Fruit fly (Drosophila melanogaster) whole organism, pupa: ENCODE results near the gene NHP2.

Experiments used
- CG10348 ChIP-seq: fragments of 200-800 bp; sonication (Bioruptor generic); IDR thresholded peaks from 2 replicates; pipeline ENCODE4 v1.3.6; 2022; ENCODE audit warnings: missing biosample characterization, missing genetic modification characterization
- CG12605 ChIP-seq: fragments of 200-800 bp; sonication (Bioruptor generic); IDR thresholded peaks from 2 replicates; pipeline ENCODE4 v1.3.6; 2022; ENCODE audit warnings: missing biosample characterization, missing genetic modification characterization
- CG13204 ChIP-seq: fragments of 200-800 bp; sonication (Bioruptor generic); optimal IDR thresholded peaks from 2 replicates; lab custom pipeline; 2018; ENCODE audit warnings: missing biosample characterization, mild to moderate bottlenecking, missing genetic modification characterization, moderate library complexity
- CG14655 ChIP-seq: fragments of 200-800 bp; sonication (Bioruptor generic); optimal IDR thresholded peaks from 3 replicates; lab custom pipeline; 2017; ENCODE audit warnings: mild to moderate bottlenecking, missing biosample characterization, missing genetic modification reagents, missing genetic modification characterization
- CG15710 ChIP-seq: fragments of 200-800 bp; sonication (Bioruptor generic); optimal IDR thresholded peaks from 2 replicates; lab custom pipeline; 2018; ENCODE audit warnings: missing biosample characterization, mild to moderate bottlenecking, missing genetic modification characterization, moderate library complexity
- CG17806 ChIP-seq: fragments of 200-800 bp; sonication (Bioruptor generic); optimal IDR thresholded peaks from 2 replicates; lab custom pipeline; 2018; ENCODE audit warnings: missing biosample characterization, mild to moderate bottlenecking, missing genetic modification characterization, moderate library complexity
- CG32121 ChIP-seq: fragments of 200-800 bp; sonication (Bioruptor generic); IDR thresholded peaks from 2 replicates; pipeline ENCODE4 v1.3.6; 2022; ENCODE audit warnings: missing biosample characterization, missing genetic modification characterization
- CG34367 ChIP-seq: fragments of 200-800 bp; sonication (Bioruptor generic); optimal IDR thresholded peaks from 2 replicates; lab custom pipeline; 2018; ENCODE audit warnings: missing biosample characterization, mild to moderate bottlenecking, missing genetic modification characterization
- CG4496 ChIP-seq: fragments of 200-800 bp; sonication (Bioruptor generic); IDR thresholded peaks from 3 replicates; pipeline ENCODE4 v1.3.6; 2022; ENCODE audit warnings: missing biosample characterization, missing genetic modification characterization
- CG8159 ChIP-seq: fragments of 200-800 bp; sonication (Bioruptor generic); optimal IDR thresholded peaks from 3 replicates; lab custom pipeline; 2018; ENCODE audit warnings: missing biosample characterization, mild to moderate bottlenecking, missing genetic modification characterization, moderate library complexity
- CG8301 ChIP-seq: fragments of 200-800 bp; sonication (Bioruptor generic); optimal IDR thresholded peaks from 2 replicates; lab custom pipeline; 2018; ENCODE audit warnings: missing biosample characterization, mild to moderate bottlenecking, missing genetic modification characterization
- CG9948 ChIP-seq: fragments of 200-800 bp; sonication (Bioruptor generic); optimal IDR thresholded peaks from 2 replicates; lab custom pipeline; 2018; ENCODE audit warnings: missing biosample characterization, mild to moderate bottlenecking, missing genetic modification characterization, moderate library complexity
- D1 ChIP-seq: fragments of 200-800 bp; sonication (Bioruptor generic); optimal IDR thresholded peaks from 2 replicates; lab custom pipeline; 2018; ENCODE audit warnings: missing biosample characterization, mild to moderate bottlenecking, missing genetic modification characterization, moderate library complexity
- EcR ChIP-seq: fragments of 200-800 bp; sonication (Bioruptor generic); optimal IDR thresholded peaks from 3 replicates; lab custom pipeline; 2019; ENCODE audit warnings: missing biosample characterization, missing genetic modification characterization, mild to moderate bottlenecking, moderate library complexity, missing genetic modification reagents
- Ets98B ChIP-seq: fragments of 200-800 bp; sonication (Bioruptor generic); IDR thresholded peaks from 2 replicates; pipeline ENCODE4 v1.3.6; 2022; ENCODE audit warnings: missing biosample characterization, missing genetic modification characterization
- Pif1A ChIP-seq: fragments of 200-800 bp; sonication (Bioruptor generic); optimal IDR thresholded peaks from 3 replicates; lab custom pipeline; 2016; ENCODE audit warnings: missing biosample characterization, missing genetic modification characterization
- Pif1B ChIP-seq: fragments of 200-800 bp; sonication (Bioruptor generic); optimal IDR thresholded peaks from 3 replicates; lab custom pipeline; 2016; ENCODE audit warnings: missing biosample characterization, missing genetic modification characterization
- Snoo ChIP-seq: fragments of 200-800 bp; sonication (Bioruptor generic); optimal IDR thresholded peaks from 3 replicates; lab custom pipeline; 2017; ENCODE audit warnings: missing biosample characterization, mild to moderate bottlenecking, missing genetic modification characterization, inconsistent platforms
- fd96Ca ChIP-seq: fragments of 200-800 bp; sonication (Bioruptor generic); IDR thresholded peaks from 3 replicates; pipeline ENCODE4 v1.3.6; 2022; ENCODE audit warnings: missing biosample characterization, missing genetic modification characterization
- gl ChIP-seq: fragments of 200-800 bp; sonication (Bioruptor generic); optimal IDR thresholded peaks from 2 replicates; lab custom pipeline; 2018; ENCODE audit warnings: missing biosample characterization, mild to moderate bottlenecking, missing genetic modification characterization
- rn ChIP-seq: fragments of 200-800 bp; sonication (Bioruptor generic); IDR thresholded peaks from 2 replicates; pipeline ENCODE4 v1.3.6; 2022; ENCODE audit warnings: missing biosample characterization, missing genetic modification characterization

The NHP2 gene

DNA sequence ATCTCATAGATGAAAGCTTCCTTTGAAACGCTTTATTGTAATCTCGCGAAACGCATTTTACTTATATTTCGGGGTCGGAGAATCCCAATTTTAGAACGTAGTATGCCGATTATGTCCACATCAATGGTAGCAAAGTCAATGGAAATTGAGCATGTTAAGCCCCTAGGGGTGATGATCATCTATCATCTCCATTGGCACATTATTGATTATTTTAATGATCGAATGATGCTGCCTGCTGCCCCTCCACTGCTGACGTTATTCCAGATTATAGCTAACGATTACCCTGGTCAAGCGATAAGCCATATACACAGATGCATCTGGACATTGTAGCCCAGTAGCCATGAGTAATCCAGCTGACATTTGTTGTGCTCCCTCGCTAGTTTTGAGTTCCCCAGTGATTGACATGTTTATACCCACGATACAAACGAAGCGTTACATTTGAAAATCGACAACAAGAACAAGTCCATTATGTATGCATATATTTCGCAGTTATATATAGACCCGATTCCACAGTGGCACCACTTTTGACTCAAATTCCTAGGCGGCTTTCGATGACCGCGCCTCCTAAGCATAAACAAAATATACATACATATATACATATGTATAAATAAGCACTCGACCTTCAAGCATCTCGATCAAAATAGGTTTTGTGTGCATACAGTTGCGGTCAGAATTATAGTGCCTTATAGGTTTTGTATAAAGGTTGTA lies 17.6 kb downstream of the NHP2 start:
- TF ChIP-seq CG10348 (GFP tag; lab: Robert Waterston, UW) (no peak), Pif1A (GFP tag; lab: Kevin White, UChicago) (no peak), CG8301 (tag; lab: Kevin White, UChicago) (no peak), CG8159 (no peak), CG14655 (GFP tag; lab: Kevin White, UChicago) (no peak), EcR (GFP tag; lab: Kevin White, UChicago) (no peak), CG34367 (tag; lab: Kevin White, UChicago) (no peak), gl (tag; lab: Kevin White, UChicago) (no peak), fd96Ca (GFP tag; lab: Robert Waterston, UW) (no peak), CG32121 (GFP tag; lab: Robert Waterston, UW) (no peak), CG9948 (tag; lab: Kevin White, UChicago) (no peak), CG13204 (GFP tag; lab: Kevin White, UChicago) (no peak), CG17806 (tag; lab: Kevin White, UChicago) (no peak), rn (GFP tag; lab: Robert Waterston, UW) (no peak), D1 (tag; lab: Kevin White, UChicago) (no peak), CG15710 (tag; lab: Kevin White, UChicago) (no peak), Pif1B (GFP tag; lab: Kevin White, UChicago) (no peak)

DNA sequence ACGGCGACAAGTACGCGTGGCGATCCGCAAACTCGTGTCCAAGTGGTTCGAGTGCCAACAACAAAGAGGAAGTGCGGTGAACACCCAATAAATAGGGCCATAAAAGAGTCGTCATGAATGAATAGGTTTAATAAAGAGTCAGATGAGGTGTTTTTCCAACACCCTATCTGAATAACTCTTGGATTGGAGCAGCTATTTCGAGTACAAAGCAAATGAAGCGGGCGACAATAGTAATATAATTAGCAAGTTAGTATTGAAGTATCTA lies 18.7 kb downstream of the NHP2 start:
- TF ChIP-seq CG9948 (tag; lab: Kevin White, UChicago) (no peak), CG17806 (tag; lab: Kevin White, UChicago) (no peak), CG34367 (tag; lab: Kevin White, UChicago) (no peak), fd96Ca (GFP tag; lab: Robert Waterston, UW) (no peak), CG8301 (tag; lab: Kevin White, UChicago) (no peak), rn (GFP tag; lab: Robert Waterston, UW) (no peak), CG12605 (no peak), Ets98B (GFP tag; lab: Robert Waterston, UW) (no peak), CG8159 (no peak), CG13204 (GFP tag; lab: Kevin White, UChicago) (no peak), CG32121 (GFP tag; lab: Robert Waterston, UW) (no peak), EcR (GFP tag; lab: Kevin White, UChicago) (no peak), CG4496 (GFP tag; lab: Robert Waterston, UW) (no peak), Pif1B (GFP tag; lab: Kevin White, UChicago) (no peak), Pif1A (GFP tag; lab: Kevin White, UChicago) (no peak), Snoo (tag; lab: Kevin White, UChicago) (no peak), CG15710 (tag; lab: Kevin White, UChicago) (no peak)
- TF ChIP-seq, all 21 proteins: peak for 0

DNA sequence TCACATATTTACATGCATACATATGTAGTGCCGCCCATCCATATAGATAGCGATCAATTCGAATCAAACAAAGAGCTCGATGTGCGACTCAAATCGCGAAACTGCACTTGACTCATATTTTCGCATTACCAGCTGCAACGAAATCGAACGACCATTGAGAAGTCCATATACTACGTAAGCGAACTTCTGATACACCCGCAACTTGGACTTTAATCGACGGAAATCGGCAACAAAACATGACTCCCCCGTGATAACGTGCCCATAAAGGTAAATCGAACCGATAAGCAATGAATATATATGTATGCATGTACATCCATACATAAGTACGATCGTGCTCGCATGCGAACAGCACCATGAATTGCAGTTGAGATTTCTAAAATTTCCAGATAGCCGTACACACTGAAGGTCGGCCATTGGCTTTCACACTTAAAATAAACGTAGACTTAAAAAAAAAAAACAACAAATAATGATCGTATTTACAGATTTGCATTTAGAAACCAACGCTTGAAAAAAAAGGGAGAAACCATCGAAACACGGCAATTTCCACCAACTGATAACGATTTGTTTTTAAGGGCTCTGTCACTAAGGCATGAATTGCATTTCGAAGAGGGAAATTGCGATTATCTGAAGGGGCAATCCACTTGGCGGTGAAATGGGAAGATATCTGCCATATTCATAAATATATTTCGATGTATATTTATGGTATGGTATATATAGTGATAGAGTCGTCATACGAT lies 19.2 kb downstream of the NHP2 start:
- TF ChIP-seq D1 (tag; lab: Kevin White, UChicago) = no peak
- peak; percentile 1 for TF ChIP-seq EcR (GFP tag; lab: Kevin White, UChicago)
- no peak for TF ChIP-seq CG8301 (tag; lab: Kevin White, UChicago)
- peak; percentile 23 for TF ChIP-seq gl (tag; lab: Kevin White, UChicago)

DNA sequence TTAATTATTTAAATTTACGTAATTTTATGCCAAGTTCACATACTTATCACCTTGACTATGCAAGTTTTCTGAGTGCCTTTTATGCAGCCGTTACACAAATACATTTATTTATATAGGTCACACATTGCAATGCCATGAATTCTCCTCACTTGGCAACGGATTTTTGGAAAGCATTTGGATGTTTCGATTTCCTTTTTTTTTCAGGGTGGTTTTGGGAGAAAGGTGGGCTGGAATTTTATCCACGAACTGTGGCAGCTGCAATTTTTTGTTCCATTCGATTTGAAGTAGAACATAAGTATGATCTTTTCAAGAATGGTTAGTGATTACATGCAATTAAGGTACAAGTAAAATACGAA lies 20.1 kb downstream of the NHP2 start:
- TF ChIP-seq CG8301 (tag; lab: Kevin White, UChicago) = no peak
- no peak for TF ChIP-seq fd96Ca (GFP tag; lab: Robert Waterston, UW)
- TF ChIP-seq CG4496 (GFP tag; lab: Robert Waterston, UW) = no peak
- no peak for TF ChIP-seq rn (GFP tag; lab: Robert Waterston, UW)
- TF ChIP-seq gl (tag; lab: Kevin White, UChicago) = no peak
- no peak for TF ChIP-seq CG8159
- TF ChIP-seq Snoo (tag; lab: Kevin White, UChicago) = no peak
- no peak for TF ChIP-seq Ets98B (GFP tag; lab: Robert Waterston, UW)
- TF ChIP-seq CG32121 (GFP tag; lab: Robert Waterston, UW) = no peak
- no peak for TF ChIP-seq CG13204 (GFP tag; lab: Kevin White, UChicago)
- no peak for TF ChIP-seq Pif1B (GFP tag; lab: Kevin White, UChicago)
- no peak for TF ChIP-seq EcR (GFP tag; lab: Kevin White, UChicago)
- no peak for TF ChIP-seq CG14655 (GFP tag; lab: Kevin White, UChicago)
- no peak for TF ChIP-seq CG34367 (tag; lab: Kevin White, UChicago)
- TF ChIP-seq D1 (tag; lab: Kevin White, UChicago) = no peak
- TF ChIP-seq CG15710 (tag; lab: Kevin White, UChicago) = no peak
- TF ChIP-seq CG12605 = no peak
- TF ChIP-seq CG10348 (GFP tag; lab: Robert Waterston, UW) = no peak

DNA sequence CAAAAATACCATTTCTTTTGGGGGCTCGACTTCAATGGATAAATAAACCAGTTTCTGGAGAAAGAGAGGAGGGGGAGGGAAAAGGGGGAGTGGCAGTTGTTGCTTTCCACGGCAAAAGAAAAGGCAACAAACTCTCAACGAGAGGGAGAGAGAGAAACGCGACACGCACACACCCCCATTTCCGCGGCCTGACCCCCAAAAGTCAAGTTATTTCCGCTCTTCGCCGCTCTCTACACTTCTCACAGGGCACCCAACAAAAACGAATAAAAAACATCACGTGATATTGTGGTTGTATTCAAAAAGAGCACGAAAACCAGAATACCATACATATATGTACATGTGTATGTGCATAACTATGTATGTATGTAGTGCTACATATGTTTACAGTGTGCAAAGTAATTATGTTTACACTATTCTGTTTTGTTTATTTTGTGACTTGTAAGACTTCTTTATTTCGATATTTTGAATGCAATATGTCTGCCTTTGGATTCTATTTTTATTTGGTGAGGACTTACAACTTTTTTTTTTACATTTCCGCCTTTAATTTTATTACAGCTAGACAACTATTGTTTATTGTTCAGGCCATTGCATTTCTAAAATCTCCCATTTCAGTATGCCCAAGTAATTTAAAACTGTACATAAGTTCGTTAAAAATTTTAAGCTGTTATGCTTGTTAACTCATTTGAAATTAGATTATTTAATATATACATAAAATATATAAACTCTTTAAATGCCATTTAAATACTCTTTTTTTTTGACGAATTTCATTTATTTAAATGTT lies 20.7 kb downstream of the NHP2 start:
- peak; percentile 81 for TF ChIP-seq CG12605
- TF ChIP-seq Pif1B (GFP tag; lab: Kevin White, UChicago) = peak; percentile 32
- peak; percentile 62 for TF ChIP-seq CG8159
- TF ChIP-seq CG32121 (GFP tag; lab: Robert Waterston, UW) = no peak; the same call in none of the 2 replicates
- no peak for TF ChIP-seq rn (GFP tag; lab: Robert Waterston, UW)
- peak; percentile 97 for TF ChIP-seq EcR (GFP tag; lab: Kevin White, UChicago)
- TF ChIP-seq fd96Ca (GFP tag; lab: Robert Waterston, UW) = 0 out of 3 replicates have a peak, but pooled peaks have one; percentile 54
- TF ChIP-seq CG17806 (tag; lab: Kevin White, UChicago) = peak; percentile 33
- peak; percentile 70 for TF ChIP-seq Snoo (tag; lab: Kevin White, UChicago)
- TF ChIP-seq CG34367 (tag; lab: Kevin White, UChicago) = peak; percentile 57
- peak; percentile 53 for TF ChIP-seq CG15710 (tag; lab: Kevin White, UChicago)
- peak; percentile 70 for TF ChIP-seq CG13204 (GFP tag; lab: Kevin White, UChicago)
- peak; percentile 54; the same call in 1 of the 2 replicates for TF ChIP-seq Ets98B (GFP tag; lab: Robert Waterston, UW)
- peak; percentile 65 for TF ChIP-seq D1 (tag; lab: Kevin White, UChicago)
- TF ChIP-seq CG8301 (tag; lab: Kevin White, UChicago) = peak; percentile 21
- peak; percentile 90 for TF ChIP-seq gl (tag; lab: Kevin White, UChicago)
- peak; percentile 20 for TF ChIP-seq Pif1A (GFP tag; lab: Kevin White, UChicago)
- peak; percentile 34 for TF ChIP-seq CG9948 (tag; lab: Kevin White, UChicago)
- TF ChIP-seq CG4496 (GFP tag; lab: Robert Waterston, UW) = no peak; the same call in 1 of the 3 replicates
- peak; percentile 57 for TF ChIP-seq CG14655 (GFP tag; lab: Kevin White, UChicago)
- TF ChIP-seq CG10348 (GFP tag; lab: Robert Waterston, UW) = no peak
